Worm (Caenorhabditis elegans) whole organism, L3 larva: Measurements from ENCODE around the gene srh-279.

Experiments
- ceh-28 ChIP-seq: fragments of 150-350 bp; optimal IDR thresholded peaks from 2 replicates; lab custom pipeline; 2014; ENCODE audit warnings: missing biosample characterization, missing genetic modification reagents, missing genetic modification characterization
- daf-12 ChIP-seq: fragments of 150-350 bp; optimal IDR thresholded peaks from 2 replicates; lab custom pipeline; 2014; ENCODE audit warnings: missing biosample characterization, missing genetic modification reagents, missing genetic modification characterization
- elt-1 ChIP-seq: fragments of 150-350 bp; optimal IDR thresholded peaks from 2 replicates; lab custom pipeline; 2014; ENCODE audit warnings: missing biosample characterization, missing genetic modification characterization
- elt-3 ChIP-seq, 3 experiments: fragments of 150-350 bp in 1 of 3; sonication (generic microtip) in 2 of 3; optimal IDR thresholded peaks; 2 replicates in 2 of 3; 4 replicates in 1 of 3; lab custom pipeline; 2014 to 2017; ENCODE audit warnings: missing biosample characterization in 3 of 3, missing genetic modification characterization in 3 of 3
- fkh-10 ChIP-seq: sonication (generic microtip); optimal IDR thresholded peaks from 2 replicates; lab custom pipeline; 2017; ENCODE audit warnings: missing biosample characterization, missing genetic modification reagents, missing genetic modification characterization
- fos-1 ChIP-seq: fragments of 150-350 bp; optimal IDR thresholded peaks from 2 replicates; lab custom pipeline; 2014; ENCODE audit warnings: missing biosample characterization, missing genetic modification characterization
- jun-1 ChIP-seq: fragments of 150-350 bp; optimal IDR thresholded peaks from 2 replicates; lab custom pipeline; 2014; ENCODE audit warnings: missing biosample characterization, missing genetic modification reagents, missing genetic modification characterization
- nhr-11 ChIP-seq: fragments of 150-350 bp; optimal IDR thresholded peaks from 2 replicates; lab custom pipeline; 2014; ENCODE audit warnings: missing biosample characterization, missing genetic modification characterization
- nhr-28 ChIP-seq: fragments of 150-350 bp; optimal IDR thresholded peaks from 2 replicates; lab custom pipeline; 2014; ENCODE audit warnings: missing biosample characterization, missing genetic modification characterization
- pha-4 ChIP-seq: fragments of 150-350 bp; optimal IDR thresholded peaks from 2 replicates; lab custom pipeline; 2014; ENCODE audit warnings: missing biosample characterization, missing genetic modification reagents, missing genetic modification characterization
- unc-62 ChIP-seq: fragments of 150-350 bp; sonication (generic microtip); optimal IDR thresholded peaks from 4 replicates; lab custom pipeline; 2014; ENCODE audit warnings: missing biosample characterization, missing genetic modification reagents, missing genetic modification characterization

DNA sequence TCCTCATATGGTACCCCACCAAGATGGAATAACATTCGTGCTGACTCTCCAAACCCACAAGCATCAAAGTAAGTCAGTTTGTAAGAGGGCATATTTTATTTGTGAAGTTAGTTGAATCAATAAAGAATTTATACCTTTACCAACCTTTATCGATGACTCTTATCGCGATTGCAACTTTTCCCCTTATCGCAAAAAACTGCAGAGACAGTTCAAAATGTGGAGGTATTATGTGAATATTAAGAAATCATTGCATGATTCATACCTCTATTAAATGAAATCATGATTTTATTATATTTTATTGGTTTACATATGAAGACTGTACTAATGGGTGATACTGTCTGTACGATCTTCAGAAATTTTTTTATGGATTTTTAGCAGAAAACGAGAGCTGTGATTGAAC is 40.0 kb downstream of the srh-279 start, which contains the start of gene gst-22:
- TF ChIP-seq fkh-10 (GFP tag; lab: Kevin White, UChicago): no peak
- no peak for TF ChIP-seq unc-62 (GFP tag; lab: Kevin White, UChicago)
- TF ChIP-seq elt-1: no peak
- no peak for TF ChIP-seq elt-3 (tag; optimal IDR thresholded peaks at IDR 0.05; lab: Kevin White, UChicago)
- TF ChIP-seq pha-4 (tag; lab: Kevin White, UChicago): no peak
- TF ChIP-seq fos-1 (tag; lab: Kevin White, UChicago): no peak
- TF ChIP-seq ceh-28 (tag; lab: Kevin White, UChicago): peak; percentile 2
- TF ChIP-seq nhr-11: no peak
- no peak for TF ChIP-seq nhr-28 (tag; lab: Kevin White, UChicago)
- TF ChIP-seq jun-1: peak; percentile 48
- no peak for TF ChIP-seq daf-12
